Worm (Caenorhabditis elegans) whole organism, L4 larva: Measurements from ENCODE around the gene phy-4.

Experiments
- ceh-82 ChIP-seq: sonication (generic microtip); optimal IDR thresholded peaks from 2 replicates; lab custom pipeline; 2017; ENCODE audit warnings: missing biosample characterization, missing genetic modification characterization
- daf-16 ChIP-seq, 3 experiments: sonication (generic microtip); optimal IDR thresholded peaks; 2 replicates each; lab custom pipeline; 2016 to 2017; ENCODE audit warnings: missing genetic modification characterization in 3 of 3, missing genetic modification reagents in 3 of 3, mild to moderate bottlenecking in 2 of 3, missing compliant biosample characterization in 2 of 3, missing biosample characterization in 1 of 3, moderate library complexity in 1 of 3
- hlh-30 ChIP-seq: sonication (generic microtip); optimal IDR thresholded peaks from 2 replicates; lab custom pipeline; 2017; ENCODE audit warnings: antibody characterized with exemption, mild to moderate bottlenecking, missing genetic modification characterization, missing compliant biosample characterization; ENCODE audit not compliant: insufficient read depth
- nhr-11 ChIP-seq: fragments of 150-350 bp; optimal IDR thresholded peaks from 2 replicates; lab custom pipeline; 2014; ENCODE audit warnings: missing biosample characterization, missing genetic modification characterization
- zfp-3 ChIP-seq: fragments of 200-800 bp; sonication (Bioruptor generic); conservative IDR thresholded peaks from 2 replicates; pipeline ENCODE4 v1.3.6; 2022; ENCODE audit warnings: missing genetic modification reagents, missing genetic modification characterization, missing compliant biosample characterization

DNA sequence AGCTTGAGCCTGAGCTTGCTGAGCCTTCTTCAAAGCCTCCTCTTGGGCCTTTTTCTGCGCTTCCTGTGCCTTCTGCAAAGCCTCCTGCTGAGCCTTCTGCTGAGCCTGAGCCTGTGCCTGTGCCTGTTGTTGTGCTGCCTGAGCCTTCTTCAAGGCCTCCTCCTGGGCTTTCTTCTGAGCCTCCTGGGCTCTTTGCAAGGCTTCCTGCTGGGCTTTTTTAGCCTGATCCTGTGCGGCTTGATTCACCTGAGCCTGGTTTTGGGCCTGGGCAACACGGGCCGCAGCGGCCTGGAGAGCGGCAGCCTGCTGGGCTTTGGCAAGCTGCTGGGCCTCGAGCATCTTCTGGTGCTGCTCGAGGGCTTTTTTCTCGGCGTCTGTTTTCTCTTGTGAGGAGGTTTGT lies 31.6 kb upstream of the phy-4 start:
- no peak for TF ChIP-seq ceh-82 (tag; lab: Kevin White, UChicago)
- TF ChIP-seq nhr-11: no peak
- TF ChIP-seq hlh-30 (tag; lab: Kevin White, UChicago): no peak
- no peak for TF ChIP-seq daf-16 (GFP tag; optimal IDR thresholded peaks at IDR 0.05; lab: Kevin White, UChicago)
- TF ChIP-seq daf-16 (tag; optimal IDR thresholded peaks at IDR 0.05; lab: Kevin White, UChicago): no peak
- no peak for TF ChIP-seq zfp-3
